Fruit fly (Drosophila melanogaster) whole organism, embryonic: ENCODE data around the gene Lrr47.
A peak's percentile ranks its signal among the peaks of the same experiment; 100 is the strongest.

ENCODE experiments used
- BtbVII ChIP-seq: fragments of 200-800 bp; sonication (Bioruptor generic); optimal IDR thresholded peaks from 3 replicates; lab custom pipeline; 2017; ENCODE audit warnings: missing biosample characterization, mild to moderate bottlenecking, missing genetic modification characterization
- CG10147 ChIP-seq: fragments of 200-800 bp; sonication (Bioruptor generic); optimal IDR thresholded peaks from 2 replicates; lab custom pipeline; 2019; ENCODE audit warnings: missing biosample characterization, mild to moderate bottlenecking, missing genetic modification characterization, moderate library complexity
- CG10274 ChIP-seq: fragments of 200-800 bp; sonication (Bioruptor generic); optimal IDR thresholded peaks from 3 replicates; lab custom pipeline; 2017; ENCODE audit warnings: missing biosample characterization, mild to moderate bottlenecking, missing genetic modification characterization
- CG11456 ChIP-seq: fragments of 200-800 bp; sonication (Bioruptor generic); IDR thresholded peaks from 3 replicates; pipeline ENCODE4 v1.3.6; 2022; ENCODE audit warnings: missing biosample characterization, missing genetic modification characterization
- CG11696 ChIP-seq: fragments of 200-800 bp; sonication (Bioruptor generic); IDR thresholded peaks from 2 replicates; pipeline ENCODE4 v1.3.6; 2022; ENCODE audit warnings: missing biosample characterization, missing genetic modification characterization
- CG1233 ChIP-seq: fragments of 200-800 bp; sonication (Bioruptor generic); optimal IDR thresholded peaks from 4 replicates; lab custom pipeline; 2018; ENCODE audit warnings: missing biosample characterization, mild to moderate bottlenecking, missing genetic modification characterization
- CG13123 ChIP-seq: fragments of 200-800 bp; sonication (Bioruptor generic); optimal IDR thresholded peaks from 2 replicates; lab custom pipeline; 2016; ENCODE audit warnings: missing biosample characterization, missing genetic modification characterization
- CG16779 ChIP-seq: fragments of 200-800 bp; sonication (Bioruptor generic); IDR thresholded peaks from 2 replicates; pipeline ENCODE4 v1.3.6; 2022; ENCODE audit warnings: missing biosample characterization, missing genetic modification characterization
- CG17612 ChIP-seq: fragments of 200-800 bp; sonication (Bioruptor generic); IDR thresholded peaks from 2 replicates; pipeline ENCODE4 v1.3.6; 2022; ENCODE audit warnings: missing biosample characterization, missing genetic modification characterization
- CG18619 ChIP-seq: fragments of 200-800 bp; sonication (Bioruptor generic); optimal IDR thresholded peaks from 3 replicates; lab custom pipeline; 2017; ENCODE audit warnings: missing biosample characterization, mild to moderate bottlenecking, missing genetic modification characterization
- CG18764 ChIP-seq: fragments of 200-800 bp; sonication (Bioruptor generic); optimal IDR thresholded peaks from 3 replicates; lab custom pipeline; 2016; ENCODE audit warnings: missing biosample characterization, missing genetic modification characterization
- CG2202 ChIP-seq: fragments of 200-800 bp; sonication (Bioruptor generic); optimal IDR thresholded peaks from 2 replicates; lab custom pipeline; 2018; ENCODE audit warnings: missing biosample characterization, mild to moderate bottlenecking, missing genetic modification characterization
- CG31365 ChIP-seq: fragments of 200-800 bp; sonication (Bioruptor generic); optimal IDR thresholded peaks from 2 replicates; lab custom pipeline; 2018; ENCODE audit warnings: missing biosample characterization, mild to moderate bottlenecking, missing genetic modification characterization
- CG32772 ChIP-seq: fragments of 200-800 bp; sonication (Bioruptor generic); IDR thresholded peaks from 2 replicates; pipeline ENCODE4 v1.3.6; 2022; ENCODE audit warnings: missing biosample characterization, missing genetic modification characterization
- CG3407 ChIP-seq: fragments of 200-800 bp; sonication (Bioruptor generic); optimal IDR thresholded peaks from 2 replicates; lab custom pipeline; 2018; ENCODE audit warnings: missing biosample characterization, mild to moderate bottlenecking, missing genetic modification characterization
- CG3726 ChIP-seq: fragments of 200-800 bp; sonication (Bioruptor generic); IDR thresholded peaks from 3 replicates; pipeline ENCODE4, ENCODE4 v1.3.6; 2022; ENCODE audit warnings: missing biosample characterization, missing genetic modification characterization
- CG4282 ChIP-seq: fragments of 200-800 bp; sonication (Bioruptor generic); optimal IDR thresholded peaks from 2 replicates; lab custom pipeline; 2016; ENCODE audit warnings: missing biosample characterization, missing genetic modification characterization
- CG7271 ChIP-seq: fragments of 200-800 bp; sonication (Bioruptor generic); optimal IDR thresholded peaks from 2 replicates; lab custom pipeline; 2018; ENCODE audit warnings: missing biosample characterization, mild to moderate bottlenecking, missing genetic modification characterization, moderate library complexity
- CG8765 ChIP-seq: fragments of 200-800 bp; sonication (Bioruptor generic); IDR thresholded peaks from 2 replicates; pipeline ENCODE4 v1.3.6; 2022; ENCODE audit warnings: missing biosample characterization, missing genetic modification characterization
- CG9437 ChIP-seq: fragments of 200-800 bp; sonication (Bioruptor generic); optimal IDR thresholded peaks from 2 replicates; lab custom pipeline; 2018; ENCODE audit warnings: missing biosample characterization, mild to moderate bottlenecking, missing genetic modification characterization
- D19A ChIP-seq: fragments of 200-800 bp; optimal IDR thresholded peaks from 3 replicates; lab custom pipeline; 2019; ENCODE audit warnings: missing biosample characterization, mild to moderate bottlenecking, missing genetic modification characterization, moderate library complexity
- Dip3 ChIP-seq: fragments of 200-800 bp; sonication (Bioruptor generic); optimal IDR thresholded peaks from 3 replicates; lab custom pipeline; 2016; ENCODE audit warnings: missing biosample characterization, missing genetic modification characterization
- Eip74EF ChIP-seq, 2 experiments: fragments of 200-800 bp in 1 of 2; fragments of >200 bp in 1 of 2; sonication (Bioruptor generic) in 1 of 2; optimal IDR thresholded peaks; 2 replicates each; lab custom pipeline; 2017 to 2019; ENCODE audit warnings: missing biosample characterization in 2 of 2, missing genetic modification characterization in 2 of 2, mild to moderate bottlenecking in 1 of 2, moderate library complexity in 1 of 2
- HLHmδ ChIP-seq: fragments of 200-800 bp; sonication (Bioruptor generic); optimal IDR thresholded peaks from 2 replicates; lab custom pipeline; 2018; ENCODE audit warnings: missing biosample characterization, mild to moderate bottlenecking, missing genetic modification characterization, moderate library complexity
- HmgZ ChIP-seq: fragments of 200-800 bp; sonication (Bioruptor generic); optimal IDR thresholded peaks from 2 replicates; lab custom pipeline; 2018; ENCODE audit warnings: missing biosample characterization, mild to moderate bottlenecking, missing genetic modification characterization
- Lim3 ChIP-seq: fragments of 200-800 bp; sonication (Bioruptor generic); IDR thresholded peaks from 2 replicates; pipeline ENCODE4 v1.3.6; 2022; ENCODE audit warnings: missing biosample characterization, missing genetic modification characterization
- Mad ChIP-seq: fragments of 200-800 bp; sonication (Bioruptor generic); optimal IDR thresholded peaks from 2 replicates; lab custom pipeline; 2016; ENCODE audit warnings: missing biosample characterization, missing genetic modification characterization
- Ravus ChIP-seq: fragments of 200-800 bp; sonication (Bioruptor generic); IDR thresholded peaks from 2 replicates; pipeline ENCODE4 v1.3.6; 2022; ENCODE audit warnings: missing biosample characterization, missing genetic modification characterization
- Side ChIP-seq: fragments of 200-800 bp; sonication (Bioruptor generic); optimal IDR thresholded peaks from 2 replicates; lab custom pipeline; 2016; ENCODE audit warnings: missing biosample characterization, missing genetic modification characterization
- Sox100B ChIP-seq: fragments of 200-800 bp; sonication (Bioruptor generic); optimal IDR thresholded peaks from 3 replicates; lab custom pipeline; 2018; ENCODE audit warnings: missing biosample characterization, mild to moderate bottlenecking, missing genetic modification characterization
- Sox102F ChIP-seq: fragments of 200-800 bp; sonication (Bioruptor generic); optimal IDR thresholded peaks from 2 replicates; lab custom pipeline; 2018; ENCODE audit warnings: missing biosample characterization, mild to moderate bottlenecking, missing genetic modification characterization, moderate library complexity
- ase ChIP-seq: fragments of 200-800 bp; sonication (Bioruptor generic); IDR thresholded peaks from 3 replicates; pipeline ENCODE4 v1.3.6; 2022; ENCODE audit warnings: missing biosample characterization, missing genetic modification characterization
- bbx ChIP-seq: fragments of 200-800 bp; sonication (Bioruptor generic); IDR thresholded peaks from 2 replicates; pipeline ENCODE4 v1.3.6; 2022; ENCODE audit warnings: missing biosample characterization, missing genetic modification characterization; ENCODE audit not compliant: partially characterized antibody
- bsh ChIP-seq, 2 experiments: fragments of 200-800 bp; sonication (Bioruptor generic); optimal IDR thresholded peaks; 2 replicates each; lab custom pipeline; 2017 to 2018; ENCODE audit warnings: mild to moderate bottlenecking in 2 of 2, missing biosample characterization in 2 of 2, missing genetic modification characterization in 2 of 2, moderate library complexity in 1 of 2
- caup ChIP-seq: fragments of 200-800 bp; sonication (Bioruptor generic); optimal IDR thresholded peaks from 3 replicates; lab custom pipeline; 2017; ENCODE audit warnings: missing biosample characterization, mild to moderate bottlenecking, missing genetic modification characterization, moderate library complexity; ENCODE audit not compliant: severe bottlenecking
- dm ChIP-seq: fragments of 200-800 bp; sonication (Bioruptor generic); optimal IDR thresholded peaks from 3 replicates; lab custom pipeline; 2016; ENCODE audit warnings: missing biosample characterization, missing genetic modification characterization
- gem ChIP-seq: fragments of 200-800 bp; sonication (Bioruptor generic); optimal IDR thresholded peaks from 2 replicates; lab custom pipeline; 2019; ENCODE audit warnings: missing biosample characterization, mild to moderate bottlenecking, missing genetic modification characterization, moderate library complexity
- gfzf ChIP-seq: fragments of 200-800 bp; sonication (Bioruptor generic); optimal IDR thresholded peaks from 2 replicates; lab custom pipeline; 2016; ENCODE audit warnings: missing biosample characterization, mild to moderate bottlenecking, missing genetic modification characterization, moderate library complexity
- kay ChIP-seq: fragments of 200-800 bp; sonication (Bioruptor generic); optimal IDR thresholded peaks from 2 replicates; lab custom pipeline; 2016; ENCODE audit warnings: missing biosample characterization, missing genetic modification characterization
- lab ChIP-seq: fragments of 200-800 bp; sonication (Bioruptor generic); optimal IDR thresholded peaks from 3 replicates; lab custom pipeline; 2017; ENCODE audit warnings: missing biosample characterization, missing genetic modification characterization, mild to moderate bottlenecking, moderate library complexity, missing genetic modification reagents
- lbe ChIP-seq: fragments of 200-800 bp; sonication (Bioruptor generic); optimal IDR thresholded peaks from 2 replicates; lab custom pipeline; 2016; ENCODE audit warnings: missing biosample characterization, mild to moderate bottlenecking, missing genetic modification characterization
- lola ChIP-seq, 3 experiments: fragments of >200 bp in 2 of 3; fragments of 200-800 bp in 1 of 3; sonication (Bioruptor generic) in 1 of 3; optimal IDR thresholded peaks; 2 replicates each; lab custom pipeline; 2017 to 2019; ENCODE audit warnings: missing biosample characterization in 3 of 3, missing genetic modification characterization in 3 of 3, mild to moderate bottlenecking in 1 of 3, moderate library complexity in 1 of 3
- mam ChIP-seq: fragments of 200-800 bp; sonication (Bioruptor generic); optimal IDR thresholded peaks from 3 replicates; lab custom pipeline; 2016; ENCODE audit warnings: missing biosample characterization, missing genetic modification characterization
- nerfin-2 ChIP-seq: fragments of 200-800 bp; sonication (Bioruptor generic); IDR thresholded peaks from 2 replicates; pipeline ENCODE4 v1.3.6; 2022; ENCODE audit warnings: missing biosample characterization, missing genetic modification characterization; ENCODE audit not compliant: partially characterized antibody
- pfk ChIP-seq: fragments of 200-800 bp; sonication (Bioruptor generic); optimal IDR thresholded peaks from 2 replicates; lab custom pipeline; 2018; ENCODE audit warnings: missing biosample characterization, mild to moderate bottlenecking, missing genetic modification characterization, moderate library complexity
- pzg ChIP-seq: fragments of 200-800 bp; sonication (Bioruptor generic); optimal IDR thresholded peaks from 3 replicates; lab custom pipeline; 2018; ENCODE audit warnings: missing biosample characterization, mild to moderate bottlenecking, missing genetic modification characterization, moderate library complexity
- ranshi ChIP-seq: fragments of 200-800 bp; sonication (Bioruptor generic); IDR thresholded peaks from 2 replicates; pipeline ENCODE4 v1.3.6; 2022; ENCODE audit warnings: missing biosample characterization, missing genetic modification characterization
- sob ChIP-seq: fragments of 200-800 bp; sonication (Bioruptor generic); IDR thresholded peaks from 2 replicates; pipeline ENCODE4 v1.3.6; 2022; ENCODE audit warnings: missing biosample characterization, missing genetic modification characterization
- twi ChIP-seq: fragments of 200-800 bp; optimal IDR thresholded peaks from 2 replicates; lab custom pipeline; 2019; ENCODE audit warnings: missing biosample characterization, mild to moderate bottlenecking, missing genetic modification characterization, moderate library complexity
- unpg ChIP-seq: fragments of 200-800 bp; sonication (Bioruptor generic); optimal IDR thresholded peaks from 3 replicates; lab custom pipeline; 2018; ENCODE audit warnings: missing biosample characterization, mild to moderate bottlenecking, missing genetic modification characterization, moderate library complexity

Gene Lrr47

dm6 chr2L:10552807-10553206, 35.7 kb downstream of the Lrr47 start (continued):
- TF ChIP-seq pzg (GFP tag; lab: Kevin White, UChicago): no peak
- TF ChIP-seq pfk (GFP tag; lab: Kevin White, UChicago): peak; percentile 32
- no peak for TF ChIP-seq bbx
- TF ChIP-seq lbe (GFP tag; lab: Kevin White, UChicago): peak; percentile 4
- TF ChIP-seq CG3726: no peak
- TF ChIP-seq Mad: no peak
- no peak for TF ChIP-seq ase
- TF ChIP-seq Sox102F (GFP tag; lab: Kevin White, UChicago): no peak
- no peak for TF ChIP-seq CG7271
- TF ChIP-seq sob (GFP tag; lab: Robert Waterston, UW): peak; percentile 58; the same call in 1 of the 2 replicates
- TF ChIP-seq CG17612 (GFP tag; lab: Robert Waterston, UW): no peak
- TF ChIP-seq CG32772 (GFP tag; lab: Robert Waterston, UW): no peak
- TF ChIP-seq gem: peak; percentile 54
- TF ChIP-seq Sox100B (GFP tag; lab: Kevin White, UChicago): peak; percentile 4
- TF ChIP-seq lola (GFP tag; optimal IDR thresholded peaks at IDR 0.05; lab: Kevin White, UChicago): peak in 1 of 3 experiments; percentile 55
- no peak for TF ChIP-seq CG4282 (GFP tag; lab: Kevin White, UChicago)
- peak; percentile 30 for TF ChIP-seq HmgZ (tag; lab: Kevin White, UChicago)
- TF ChIP-seq CG8765: no peak
- peak; percentile 44 for TF ChIP-seq CG3407 (GFP tag; lab: Kevin White, UChicago)
- peak; percentile 18; the same call in 1 of the 2 replicates for TF ChIP-seq Lim3
- no peak for TF ChIP-seq mam (GFP tag; lab: Kevin White, UChicago)
- no peak for TF ChIP-seq CG9437 (GFP tag; lab: Kevin White, UChicago)
- TF ChIP-seq CG10147 (GFP tag; lab: Kevin White, UChicago): no peak
- TF ChIP-seq gfzf (GFP tag; lab: Kevin White, UChicago): no peak
- no peak for TF ChIP-seq CG16779 (GFP tag; lab: Robert Waterston, UW)
- TF ChIP-seq CG11456: no peak
- TF ChIP-seq Dip3 (GFP tag; lab: Kevin White, UChicago): no peak
- no peak for TF ChIP-seq CG31365 (tag; lab: Kevin White, UChicago)
- TF ChIP-seq nerfin-2 (GFP tag; lab: Robert Waterston, UW): no peak
- TF ChIP-seq caup: peak; percentile 75
- TF ChIP-seq CG10274 (GFP tag; lab: Kevin White, UChicago): no peak
- peak; percentile 66 for TF ChIP-seq CG1233
- TF ChIP-seq CG2202: peak; percentile 77
- TF ChIP-seq lab (GFP tag; lab: Kevin White, UChicago): peak; percentile 79
- peak; percentile 85 for TF ChIP-seq HLHmδ
- peak; percentile 28 for TF ChIP-seq CG13123
- TF ChIP-seq Eip74EF (GFP tag; optimal IDR thresholded peaks at IDR 0.05; lab: Kevin White, UChicago): no peak
- peak; percentile 43 for TF ChIP-seq unpg
- TF ChIP-seq BtbVII (GFP tag; lab: Kevin White, UChicago): no peak
- peak; percentile 49; the same call in 1 of the 2 replicates for TF ChIP-seq ranshi (GFP tag; lab: Robert Waterston, UW)
- no peak for TF ChIP-seq D19A (tag; lab: Kevin White, UChicago)
- TF ChIP-seq CG18764: peak; percentile 15
- peak; percentile 10 for TF ChIP-seq CG18619
- TF ChIP-seq kay (GFP tag; lab: Kevin White, UChicago): peak; percentile 16
- no peak for TF ChIP-seq CG11696 (GFP tag; lab: Robert Waterston, UW)
- TF ChIP-seq bsh (GFP tag; optimal IDR thresholded peaks at IDR 0.05; lab: Kevin White, UChicago): peak in 1 of 2 experiments; percentile 52
- peak; percentile 27 for TF ChIP-seq twi (tag; lab: Kevin White, UChicago)
- TF ChIP-seq Side (GFP tag; lab: Kevin White, UChicago): peak; percentile 4
- TF ChIP-seq dm (GFP tag; lab: Kevin White, UChicago): no peak
- no peak for TF ChIP-seq Ravus (GFP tag; lab: Robert Waterston, UW)
